Worm (Caenorhabditis elegans): Measurements from ENCODE around the gene K12H6.10.

- TF ChIP-seq him-1 (tag; optimal IDR thresholded peaks at IDR 0.05) (no peak), dao-5 (tag; optimal IDR thresholded peaks at IDR 0.05) (no peak), W03F9.2 (tag; optimal IDR thresholded peaks at IDR 0.05) (no peak)
These were observed 35.6 kb upstream of the K12H6.10 start, which contains the start of the genes F08D12.12 and srpa-72 for ce11 chrII:2787031-2787512.
